Fruit fly (Drosophila melanogaster) whole organism, embryonic: ENCODE results near the gene Cpr64Ab.

Source experiments
- Bdp1 ChIP-seq: fragments of 200-800 bp; sonication (Bioruptor generic); optimal IDR thresholded peaks from 3 replicates; lab custom pipeline; 2016; ENCODE audit warnings: missing biosample characterization, missing genetic modification characterization
- CG11085 ChIP-seq: fragments of 200-800 bp; sonication (Bioruptor generic); IDR thresholded peaks from 2 replicates; pipeline ENCODE4 v1.3.6; 2022; ENCODE audit warnings: missing biosample characterization, missing genetic modification characterization
- CG12071 ChIP-seq: fragments of 200-800 bp; sonication (Bioruptor generic); optimal IDR thresholded peaks from 3 replicates; lab custom pipeline; 2018; ENCODE audit warnings: missing biosample characterization, mild to moderate bottlenecking, missing genetic modification characterization
- CG12219 ChIP-seq: fragments of 200-800 bp; sonication (Bioruptor generic); optimal IDR thresholded peaks from 3 replicates; lab custom pipeline; 2018; ENCODE audit warnings: missing biosample characterization, mild to moderate bottlenecking, missing genetic modification characterization
- CG12659 ChIP-seq: fragments of 200-800 bp; sonication (Bioruptor generic); optimal IDR thresholded peaks from 3 replicates; lab custom pipeline; 2017; ENCODE audit warnings: mild to moderate bottlenecking, missing biosample characterization, missing genetic modification reagents, missing genetic modification characterization
- CG13424 ChIP-seq: fragments of 200-800 bp; sonication (Bioruptor generic); optimal IDR thresholded peaks from 2 replicates; lab custom pipeline; 2019; ENCODE audit warnings: missing biosample characterization, mild to moderate bottlenecking, missing genetic modification characterization, moderate library complexity
- CG15011 ChIP-seq: fragments of 200-800 bp; sonication (Bioruptor generic); optimal IDR thresholded peaks from 3 replicates; lab custom pipeline; 2018; ENCODE audit warnings: missing biosample characterization, mild to moderate bottlenecking, missing genetic modification characterization
- CG17186 ChIP-seq: fragments of 200-800 bp; sonication (Bioruptor generic); optimal IDR thresholded peaks from 3 replicates; lab custom pipeline; 2017; ENCODE audit warnings: missing biosample characterization, missing genetic modification reagents, missing genetic modification characterization
- CG17328 ChIP-seq: fragments of 200-800 bp; sonication (Bioruptor generic); IDR thresholded peaks from 2 replicates; pipeline ENCODE4 v1.3.6; 2022; ENCODE audit warnings: missing biosample characterization, missing genetic modification characterization
- CG17359 ChIP-seq: fragments of 200-800 bp; sonication (Bioruptor generic); optimal IDR thresholded peaks from 3 replicates; lab custom pipeline; 2018; ENCODE audit warnings: missing biosample characterization, mild to moderate bottlenecking, missing genetic modification characterization, moderate library complexity
- CG1832 ChIP-seq: fragments of 200-800 bp; sonication (Bioruptor generic); optimal IDR thresholded peaks from 2 replicates; lab custom pipeline; 2017; ENCODE audit warnings: missing biosample characterization, mild to moderate bottlenecking, missing genetic modification characterization, inconsistent platforms
- CG2120 ChIP-seq: fragments of 200-800 bp; sonication (Bioruptor generic); optimal IDR thresholded peaks from 3 replicates; lab custom pipeline; 2016; ENCODE audit warnings: missing biosample characterization, missing genetic modification characterization
- CG2678 ChIP-seq: fragments of 200-800 bp; sonication (Bioruptor generic); optimal IDR thresholded peaks from 3 replicates; lab custom pipeline; 2019; ENCODE audit warnings: missing biosample characterization, mild to moderate bottlenecking, missing genetic modification characterization, moderate library complexity
- CG33213 ChIP-seq: fragments of 200-800 bp; sonication (Bioruptor generic); optimal IDR thresholded peaks from 3 replicates; lab custom pipeline; 2016; ENCODE audit warnings: missing biosample characterization, missing genetic modification characterization
- CG3407 ChIP-seq: fragments of 200-800 bp; sonication (Bioruptor generic); optimal IDR thresholded peaks from 2 replicates; lab custom pipeline; 2018; ENCODE audit warnings: missing biosample characterization, mild to moderate bottlenecking, missing genetic modification characterization
- CG5180 ChIP-seq: fragments of 200-800 bp; sonication (Bioruptor generic); optimal IDR thresholded peaks from 3 replicates; lab custom pipeline; 2017; ENCODE audit warnings: missing biosample characterization, missing genetic modification characterization, mild to moderate bottlenecking, moderate library complexity, missing genetic modification reagents
- CG5953 ChIP-seq: fragments of 200-800 bp; sonication (Bioruptor generic); IDR thresholded peaks from 2 replicates; pipeline ENCODE4 v1.3.6; 2022; ENCODE audit warnings: missing biosample characterization, missing genetic modification characterization
- CG6272 ChIP-seq: fragments of 200-800 bp; sonication (Bioruptor generic); IDR thresholded peaks from 2 replicates; pipeline ENCODE4 v1.3.6; 2022; ENCODE audit warnings: missing biosample characterization, missing genetic modification characterization
- CG8281 ChIP-seq: fragments of 200-800 bp; sonication (Bioruptor generic); optimal IDR thresholded peaks from 2 replicates; lab custom pipeline; 2018; ENCODE audit warnings: missing biosample characterization, mild to moderate bottlenecking, missing genetic modification characterization, moderate library complexity
- CG8478 ChIP-seq: fragments of >200 bp; optimal IDR thresholded peaks from 2 replicates; lab custom pipeline; 2018
- CG9215 ChIP-seq: fragments of 200-800 bp; sonication (Bioruptor generic); IDR thresholded peaks from 2 replicates; pipeline ENCODE4 v1.3.6; 2022; ENCODE audit warnings: missing biosample characterization, missing genetic modification characterization
- CTCF ChIP-seq: fragments of 200-800 bp; sonication (Bioruptor generic); optimal IDR thresholded peaks from 2 replicates; lab custom pipeline; 2017; ENCODE audit warnings: missing biosample characterization, mild to moderate bottlenecking, missing genetic modification characterization, moderate library complexity
- Camta ChIP-seq: fragments of 200-800 bp; sonication (Bioruptor generic); optimal IDR thresholded peaks from 2 replicates; lab custom pipeline; 2016; ENCODE audit warnings: missing biosample characterization, missing genetic modification characterization
- E2f1 ChIP-seq: fragments of 200-800 bp; sonication (Bioruptor generic); IDR thresholded peaks from 2 replicates; pipeline ENCODE4 v1.3.6; 2022; ENCODE audit warnings: missing biosample characterization, missing genetic modification characterization
- Fer1 ChIP-seq: fragments of 200-800 bp; sonication (Bioruptor generic); optimal IDR thresholded peaks from 2 replicates; lab custom pipeline; 2017; ENCODE audit warnings: missing biosample characterization, mild to moderate bottlenecking, missing genetic modification characterization
- Fer2 ChIP-seq: fragments of 200-800 bp; sonication (Bioruptor generic); optimal IDR thresholded peaks from 2 replicates; lab custom pipeline; 2018; ENCODE audit warnings: missing biosample characterization, mild to moderate bottlenecking, missing genetic modification characterization, moderate library complexity
- Hmr ChIP-seq: fragments of 200-800 bp; sonication (Bioruptor generic); optimal IDR thresholded peaks from 3 replicates; lab custom pipeline; 2017; ENCODE audit warnings: mild to moderate bottlenecking, missing biosample characterization, missing genetic modification reagents, missing genetic modification characterization
- NC2α ChIP-seq: fragments of 200-800 bp; sonication (Bioruptor generic); optimal IDR thresholded peaks from 2 replicates; lab custom pipeline; 2016; ENCODE audit warnings: missing biosample characterization, missing genetic modification characterization
- NFAT ChIP-seq: fragments of 200-800 bp; sonication (Bioruptor generic); IDR thresholded peaks from 2 replicates; pipeline ENCODE4 v1.3.6; 2022; ENCODE audit warnings: missing biosample characterization, missing genetic modification characterization
- Xrp1 ChIP-seq: fragments of 200-800 bp; sonication (Bioruptor generic); IDR thresholded peaks from 2 replicates; pipeline ENCODE4 v1.3.6; 2022; ENCODE audit warnings: missing biosample characterization, missing genetic modification characterization
- bigmax ChIP-seq: fragments of 200-800 bp; sonication (Bioruptor generic); optimal IDR thresholded peaks from 2 replicates; lab custom pipeline; 2018; ENCODE audit warnings: missing biosample characterization, mild to moderate bottlenecking, missing genetic modification characterization
- bsh ChIP-seq, 2 experiments: fragments of 200-800 bp; sonication (Bioruptor generic); optimal IDR thresholded peaks; 2 replicates each; lab custom pipeline; 2017 to 2018; ENCODE audit warnings: mild to moderate bottlenecking in 2 of 2, missing biosample characterization in 2 of 2, missing genetic modification characterization in 2 of 2, moderate library complexity in 1 of 2
- chn ChIP-seq: fragments of 200-800 bp; sonication (Bioruptor generic); optimal IDR thresholded peaks from 2 replicates; lab custom pipeline; 2016; ENCODE audit warnings: missing biosample characterization, missing genetic modification characterization
- crc ChIP-seq: fragments of 200-800 bp; sonication (Bioruptor generic); optimal IDR thresholded peaks from 2 replicates; lab custom pipeline; 2016; ENCODE audit warnings: missing biosample characterization, missing genetic modification characterization
- dan ChIP-seq: fragments of 200-800 bp; sonication (Bioruptor generic); IDR thresholded peaks from 2 replicates; pipeline ENCODE4 v1.3.6; 2022; ENCODE audit warnings: missing biosample characterization, missing genetic modification characterization
- dmrt99B ChIP-seq: fragments of 200-800 bp; sonication (Bioruptor generic); optimal IDR thresholded peaks from 2 replicates; lab custom pipeline; 2018; ENCODE audit warnings: missing biosample characterization, mild to moderate bottlenecking, missing genetic modification characterization, moderate library complexity
- ems ChIP-seq: fragments of 200-800 bp; sonication (Bioruptor generic); optimal IDR thresholded peaks from 3 replicates; lab custom pipeline; 2016; ENCODE audit warnings: missing biosample characterization, missing genetic modification characterization
- exex ChIP-seq: fragments of 200-800 bp; sonication (Bioruptor generic); optimal IDR thresholded peaks from 4 replicates; lab custom pipeline; 2018; ENCODE audit warnings: missing biosample characterization, mild to moderate bottlenecking, missing genetic modification characterization, moderate library complexity
- ftz-f1 ChIP-seq: fragments of 200-800 bp; sonication (Bioruptor generic); optimal IDR thresholded peaks from 2 replicates; lab custom pipeline; 2016; ENCODE audit warnings: missing biosample characterization, missing genetic modification characterization
- gcm ChIP-seq: fragments of 200-800 bp; sonication (Bioruptor generic); optimal IDR thresholded peaks from 2 replicates; lab custom pipeline; 2019; ENCODE audit warnings: missing biosample characterization, mild to moderate bottlenecking, missing genetic modification characterization, moderate library complexity
- grn ChIP-seq: fragments of 200-800 bp; sonication (Bioruptor generic); optimal IDR thresholded peaks from 3 replicates; lab custom pipeline; 2017; ENCODE audit warnings: missing biosample characterization, missing genetic modification characterization
- gsb-n ChIP-seq: fragments of 200-800 bp; sonication (Bioruptor generic); optimal IDR thresholded peaks from 3 replicates; lab custom pipeline; 2018; ENCODE audit warnings: missing biosample characterization, mild to moderate bottlenecking, missing genetic modification characterization
- jigr1 ChIP-seq: fragments of 200-800 bp; sonication (Bioruptor generic); IDR thresholded peaks from 3 replicates; pipeline ENCODE4 v1.3.6; 2022; ENCODE audit warnings: missing biosample characterization, missing genetic modification characterization
- ken ChIP-seq: fragments of 200-800 bp; sonication (Bioruptor generic); IDR thresholded peaks from 3 replicates; pipeline ENCODE4 v1.3.6; 2022; ENCODE audit warnings: missing biosample characterization, missing genetic modification characterization
- luna ChIP-seq: fragments of 200-800 bp; sonication (Bioruptor generic); optimal IDR thresholded peaks from 2 replicates; lab custom pipeline; 2016; ENCODE audit warnings: missing biosample characterization, missing genetic modification characterization
- phol ChIP-seq: fragments of 200-800 bp; sonication (Bioruptor generic); optimal IDR thresholded peaks from 3 replicates; lab custom pipeline; 2018; ENCODE audit warnings: missing biosample characterization, mild to moderate bottlenecking, missing genetic modification characterization, moderate library complexity
- pita ChIP-seq: fragments of 200-800 bp; sonication (Bioruptor generic); optimal IDR thresholded peaks from 2 replicates; lab custom pipeline; 2017; ENCODE audit warnings: missing biosample characterization, mild to moderate bottlenecking, missing genetic modification characterization
- shn ChIP-seq: fragments of 200-800 bp; sonication (Bioruptor generic); optimal IDR thresholded peaks from 3 replicates; lab custom pipeline; 2016; ENCODE audit warnings: missing biosample characterization, missing genetic modification characterization
- sna ChIP-seq: fragments of 200-800 bp; sonication (Bioruptor generic); IDR thresholded peaks from 2 replicates; pipeline ENCODE4 v1.3.6; 2022; ENCODE audit warnings: missing biosample characterization, missing genetic modification characterization; ENCODE audit not compliant: partially characterized antibody
- sob ChIP-seq: fragments of 200-800 bp; sonication (Bioruptor generic); IDR thresholded peaks from 2 replicates; pipeline ENCODE4 v1.3.6; 2022; ENCODE audit warnings: missing biosample characterization, missing genetic modification characterization
- sr ChIP-seq: fragments of 200-800 bp; sonication (Bioruptor generic); IDR thresholded peaks from 3 replicates; pipeline ENCODE4 v1.3.6; 2022; ENCODE audit warnings: missing biosample characterization, missing genetic modification characterization
- tgo ChIP-seq: fragments of 200-800 bp; sonication (Bioruptor generic); IDR thresholded peaks from 3 replicates; pipeline ENCODE4 v1.3.6; 2022; ENCODE audit warnings: missing biosample characterization, missing genetic modification characterization

The Cpr64Ab gene

DNA sequence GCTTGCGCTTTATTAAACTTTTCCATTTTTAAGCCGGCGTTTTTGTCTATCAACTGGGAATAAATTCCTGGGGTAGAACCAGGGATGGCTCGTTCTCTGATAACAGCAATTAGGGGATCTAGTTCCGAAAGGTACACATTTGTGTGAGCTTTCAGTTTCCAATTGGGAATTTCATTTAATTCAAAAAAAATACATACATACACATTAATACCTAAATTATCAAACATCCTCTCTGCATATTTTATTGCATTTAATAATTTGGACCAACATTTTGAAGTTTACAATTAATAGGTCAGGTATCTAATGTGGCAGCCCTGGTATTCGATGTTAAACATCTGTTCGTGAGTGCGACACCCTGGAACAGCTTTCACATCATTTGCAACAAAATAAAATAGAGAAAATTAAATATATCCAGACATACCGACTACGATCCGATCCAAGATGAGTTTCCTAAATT lies 47.8 kb upstream of the Cpr64Ab start, which contains the start of the genes CG15011 and CG1309 (continued):
- TF ChIP-seq dmrt99B (tag; lab: Kevin White, UChicago) (peak; percentile 77), CG11085 (GFP tag; lab: Robert Waterston, UW) (no peak), jigr1 (GFP tag; lab: Robert Waterston, UW) (0 out of 3 replicates have a peak, but pooled peaks have one; percentile 8), gsb-n (tag; lab: Kevin White, UChicago) (peak; percentile 76), phol (peak; percentile 87), Hmr (GFP tag; lab: Kevin White, UChicago) (peak; percentile 81), Fer1 (GFP tag; lab: Kevin White, UChicago) (peak; percentile 85), NFAT (GFP tag; lab: Robert Waterston, UW) (peak; percentile 35; the same call in 1 of the 2 replicates), CG3407 (GFP tag; lab: Kevin White, UChicago) (peak; percentile 61), Xrp1 (peak; percentile 80), CG17328 (GFP tag; lab: Robert Waterston, UW) (peak; percentile 77), crc (GFP tag; lab: Kevin White, UChicago) (peak; percentile 63), chn (peak; percentile 91), CG15011 (GFP tag; lab: Kevin White, UChicago) (no peak), tgo (GFP tag; lab: Robert Waterston, UW) (peak; percentile 57; the same call in 2 of the 3 replicates), CG6272 (GFP tag; lab: Robert Waterston, UW) (peak; percentile 79), Fer2 (tag; lab: Kevin White, UChicago) (peak; percentile 78), pita (no peak), luna (GFP tag; lab: Kevin White, UChicago) (peak; percentile 86), CG17359 (tag; lab: Kevin White, UChicago) (peak; percentile 76), ken (GFP tag; lab: Robert Waterston, UW) (peak; percentile 74; the same call in 2 of the 3 replicates), CG12071 (GFP tag; lab: Kevin White, UChicago) (no peak), CG17186 (GFP tag; lab: Kevin White, UChicago) (peak; percentile 62), CG12659 (GFP tag; lab: Kevin White, UChicago) (peak; percentile 84), ems (GFP tag; lab: Kevin White, UChicago) (peak; percentile 81), bigmax (GFP tag; lab: Kevin White, UChicago) (no peak), sna (GFP tag; lab: Robert Waterston, UW) (no peak), Bdp1 (GFP tag; lab: Kevin White, UChicago) (peak; percentile 76), CG5953 (GFP tag; lab: Robert Waterston, UW) (no peak), grn (GFP tag; lab: Kevin White, UChicago) (peak; percentile 50), CG8478 (lab: Kevin White, UChicago) (no peak), CG2120 (GFP tag; lab: Kevin White, UChicago) (peak; percentile 94), CG12219 (GFP tag; lab: Kevin White, UChicago) (peak; percentile 50), gcm (GFP tag; lab: Kevin White, UChicago) (peak; percentile 77), NC2α (peak; percentile 67), CG33213 (GFP tag; lab: Kevin White, UChicago) (peak; percentile 75), CTCF (GFP tag; lab: Kevin White, UChicago) (no peak), exex (tag; lab: Kevin White, UChicago) (peak; percentile 84), CG8281 (peak; percentile 40), ftz-f1 (no peak), Camta (peak; percentile 84), sob (GFP tag; lab: Robert Waterston, UW) (peak; percentile 78), sr (no peak), CG9215 (GFP tag; lab: Robert Waterston, UW) (peak; percentile 73), CG1832 (no peak), bsh (GFP tag; optimal IDR thresholded peaks at IDR 0.05; lab: Kevin White, UChicago) (peak; percentile 33 to 83), CG13424 (tag; lab: Kevin White, UChicago) (peak; percentile 90), CG5180 (GFP tag; lab: Kevin White, UChicago) (no peak), shn (GFP tag; lab: Kevin White, UChicago) (peak; percentile 85), E2f1 (GFP tag; lab: Robert Waterston, UW) (peak; percentile 68), CG2678 (tag; lab: Kevin White, UChicago) (peak; percentile 87), dan (GFP tag; lab: Robert Waterston, UW) (peak; percentile 32; the same call in 1 of the 2 replicates)
